Worm (Caenorhabditis elegans): ENCODE data around the gene ent-5.

The ent-5 gene

ce11 chrX:4662293-4662825 is 13.4 kb upstream of the ent-5 start (continued):
- peak; percentile 85 for TF ChIP-seq blmp-1 (tag; optimal IDR thresholded peaks at IDR 0.05; ENCODE audit: insufficient read depth)
- no peak for TF ChIP-seq nhr-6 (tag; optimal IDR thresholded peaks at IDR 0.05)
- no peak for TF ChIP-seq ceh-16 (tag; optimal IDR thresholded peaks at IDR 0.05)
- TF ChIP-seq unc-55 (GFP tag; optimal IDR thresholded peaks at IDR 0.05), result peak; percentile 53
- peak; percentile 41 for TF ChIP-seq ztf-4 (tag; optimal IDR thresholded peaks at IDR 0.05)
- no peak for TF ChIP-seq nhr-237 (tag; optimal IDR thresholded peaks at IDR 0.05)
- TF ChIP-seq lin-11 (tag; optimal IDR thresholded peaks at IDR 0.05), result no peak
- TF ChIP-seq nhr-12 (tag; optimal IDR thresholded peaks at IDR 0.05), result no peak
- no peak for TF ChIP-seq unc-62 (GFP tag; optimal IDR thresholded peaks at IDR 0.05)
- TF ChIP-seq sma-3 (GFP tag; optimal IDR thresholded peaks at IDR 0.05), result peak; percentile 76
- TF ChIP-seq nhr-129 (tag; optimal IDR thresholded peaks at IDR 0.05), result peak; percentile 81
- TF ChIP-seq snpc-4 (tag; optimal IDR thresholded peaks at IDR 0.05), result no peak

ce11 chrX:4660268-4660880 is 11.4 kb upstream of the ent-5 start, which contains the start of gene nhr-45:
Gene nhr-45, minus strand, starts transcription at chrX:4660318.
- peak; percentile 67 for TF ChIP-seq fos-1 (tag; optimal IDR thresholded peaks at IDR 0.05)
- TF ChIP-seq nhr-6 (tag; optimal IDR thresholded peaks at IDR 0.05), result no peak
- TF ChIP-seq ztf-4 (tag; optimal IDR thresholded peaks at IDR 0.05), result no peak

DNA sequence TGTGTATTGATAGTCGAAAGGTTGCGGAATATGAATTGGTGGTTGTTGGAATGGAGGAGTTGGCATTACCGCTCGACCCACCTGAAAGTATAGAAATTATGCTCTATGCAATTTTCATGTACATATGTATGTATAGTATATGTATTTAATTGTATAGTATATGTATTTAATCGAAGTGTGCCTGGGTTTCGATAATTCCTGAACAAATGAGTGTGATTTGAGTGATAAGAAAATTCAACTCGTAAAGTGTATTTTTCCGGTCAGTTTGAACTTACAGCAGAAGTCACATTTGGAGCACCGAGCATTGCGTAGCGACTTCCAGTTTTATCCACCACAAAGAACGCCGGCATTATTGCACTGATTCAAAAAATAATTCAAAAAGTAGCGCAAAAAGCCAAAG is 9.7 kb upstream of the ent-5 start:
- TF ChIP-seq egl-27 (tag; optimal IDR thresholded peaks at IDR 0.05) (no peak), peb-1 (tag; optimal IDR thresholded peaks at IDR 0.05) (no peak), nhr-11 (tag; optimal IDR thresholded peaks at IDR 0.05) (no peak), lin-39 (tag; optimal IDR thresholded peaks at IDR 0.05) (no peak), nhr-129 (tag; optimal IDR thresholded peaks at IDR 0.05) (no peak)

DNA sequence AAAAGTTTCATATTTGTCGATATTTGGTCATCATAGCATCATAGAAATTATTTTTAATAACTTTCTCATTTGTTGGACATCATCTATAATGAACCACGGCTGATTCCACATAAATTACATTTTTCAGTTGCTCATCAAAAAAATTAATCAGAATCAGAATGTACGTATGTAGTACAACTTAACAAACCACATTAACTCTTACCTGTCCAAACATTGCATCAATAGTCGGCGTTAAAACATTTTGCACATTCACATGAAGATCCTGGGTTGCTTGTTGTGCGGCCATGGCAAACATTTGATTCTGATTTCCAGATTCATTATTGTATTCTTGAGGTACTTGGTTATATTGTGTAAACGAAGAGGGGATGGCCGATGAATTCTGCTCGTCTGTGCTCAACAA is 9.3 kb upstream of the ent-5 start:
- TF ChIP-seq gmeb-1 (tag; optimal IDR thresholded peaks at IDR 0.05) (no peak), alr-1 (tag; optimal IDR thresholded peaks at IDR 0.05) (no peak), ceh-16 (tag; optimal IDR thresholded peaks at IDR 0.05) (no peak), egl-27 (tag; optimal IDR thresholded peaks at IDR 0.05) (no peak), mbf-1 (tag; optimal IDR thresholded peaks at IDR 0.05) (no peak)

DNA sequence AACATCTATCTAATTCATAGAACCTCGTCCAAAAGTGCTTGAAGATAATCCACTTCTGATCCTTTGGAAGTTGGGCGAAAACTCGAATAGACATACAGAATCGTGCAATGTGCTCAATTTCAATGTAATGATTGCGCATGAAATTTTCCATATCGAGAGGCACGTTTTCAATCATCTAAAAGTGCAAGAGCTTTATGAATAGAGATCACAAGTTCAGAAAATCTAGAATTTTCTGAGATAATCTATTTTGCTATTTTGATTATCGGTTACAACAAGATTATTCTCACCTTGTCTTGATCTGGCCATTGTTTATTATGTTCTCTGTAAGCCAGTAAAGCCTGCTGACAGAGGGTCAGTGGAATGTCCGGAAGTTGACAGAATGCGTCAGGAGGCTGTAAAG is 8.6 kb upstream of the ent-5 start:
- TF ChIP-seq ama-1 (optimal IDR thresholded peaks at IDR 0.05) (no peak), ceh-82 (tag; optimal IDR thresholded peaks at IDR 0.05) (no peak), lin-13 (GFP tag; optimal IDR thresholded peaks at IDR 0.05) (no peak), nhr-12 (tag; optimal IDR thresholded peaks at IDR 0.05) (no peak), nhr-11 (tag; optimal IDR thresholded peaks at IDR 0.05) (no peak), nhr-10 (tag; optimal IDR thresholded peaks at IDR 0.05) (no peak), ceh-16 (tag; optimal IDR thresholded peaks at IDR 0.05) (no peak), peb-1 (tag; optimal IDR thresholded peaks at IDR 0.05) (no peak), ztf-4 (tag; optimal IDR thresholded peaks at IDR 0.05) (no peak), elt-3 (tag; optimal IDR thresholded peaks at IDR 0.05) (no peak), fos-1 (tag; optimal IDR thresholded peaks at IDR 0.05) (no peak), C34F6.9 (tag; optimal IDR thresholded peaks at IDR 0.05) (no peak), blmp-1 (tag; optimal IDR thresholded peaks at IDR 0.05; ENCODE audit: insufficient read depth) (no peak), aly-2 (tag; optimal IDR thresholded peaks at IDR 0.05) (no peak), nhr-23 (tag; optimal IDR thresholded peaks at IDR 0.05) (no peak), nhr-6 (tag; optimal IDR thresholded peaks at IDR 0.05) (no peak), crh-2 (tag; optimal IDR thresholded peaks at IDR 0.05) (no peak), ZK546.5 (tag; optimal IDR thresholded peaks at IDR 0.05) (no peak)

DNA sequence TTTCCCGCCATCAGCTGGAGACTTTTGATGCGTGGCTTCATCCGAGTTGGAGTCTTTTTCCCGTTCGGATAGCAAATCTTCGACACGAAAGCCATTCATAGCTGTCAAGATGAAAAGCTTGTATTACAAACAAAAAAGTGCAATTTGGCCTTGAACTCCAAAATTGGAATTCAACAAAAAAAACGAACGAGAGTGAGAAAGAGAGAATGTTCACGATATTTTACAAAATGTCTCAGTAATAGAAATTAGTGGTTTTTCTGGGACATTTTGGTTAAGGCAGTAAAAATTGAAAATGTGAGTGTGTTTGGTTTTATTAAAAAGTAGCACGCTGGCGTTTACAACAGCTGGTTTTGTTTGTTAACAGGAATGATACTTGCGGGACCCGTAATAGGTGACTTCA is 5.1 kb upstream of the ent-5 start, which contains the start of gene ceh-1:
Gene ceh-1 (minus strand): TSS at position 101 of the 400 bp plus-strand sequence.
- TF ChIP-seq gmeb-1 (tag; optimal IDR thresholded peaks at IDR 0.05) (no peak), F13H6.1 (tag; optimal IDR thresholded peaks at IDR 0.05) (no peak), lsy-2 (tag; optimal IDR thresholded peaks at IDR 0.05) (no peak), nhr-11 (tag; optimal IDR thresholded peaks at IDR 0.05) (no peak), unc-39 (tag; optimal IDR thresholded peaks at IDR 0.05) (no peak), peb-1 (tag; optimal IDR thresholded peaks at IDR 0.05) (no peak), R02D3.7 (tag; optimal IDR thresholded peaks at IDR 0.05) (no peak), Y55F3AM.14 (GFP tag; optimal IDR thresholded peaks at IDR 0.05) (no peak), nhr-10 (tag; optimal IDR thresholded peaks at IDR 0.05) (no peak), nhr-237 (tag; optimal IDR thresholded peaks at IDR 0.05) (no peak), ztf-1 (GFP tag; conservative IDR thresholded peaks at IDR 0.05) (no peak), sma-9 (GFP tag; optimal IDR thresholded peaks at IDR 0.05) (no peak), sma-9 (tag; optimal IDR thresholded peaks at IDR 0.05) (no peak), egl-27 (tag; optimal IDR thresholded peaks at IDR 0.05) (no peak), sem-4 (tag; optimal IDR thresholded peaks at IDR 0.05) (no peak), zag-1 (tag; optimal IDR thresholded peaks at IDR 0.05) (no peak), C34F6.9 (tag; optimal IDR thresholded peaks at IDR 0.05) (no peak), mbf-1 (tag; optimal IDR thresholded peaks at IDR 0.05) (no peak)

Data from whole organism, L2 larva.